Fruit fly (Drosophila melanogaster): ENCODE data around the gene Hus1-like.

Hus1-like gene

DNA sequence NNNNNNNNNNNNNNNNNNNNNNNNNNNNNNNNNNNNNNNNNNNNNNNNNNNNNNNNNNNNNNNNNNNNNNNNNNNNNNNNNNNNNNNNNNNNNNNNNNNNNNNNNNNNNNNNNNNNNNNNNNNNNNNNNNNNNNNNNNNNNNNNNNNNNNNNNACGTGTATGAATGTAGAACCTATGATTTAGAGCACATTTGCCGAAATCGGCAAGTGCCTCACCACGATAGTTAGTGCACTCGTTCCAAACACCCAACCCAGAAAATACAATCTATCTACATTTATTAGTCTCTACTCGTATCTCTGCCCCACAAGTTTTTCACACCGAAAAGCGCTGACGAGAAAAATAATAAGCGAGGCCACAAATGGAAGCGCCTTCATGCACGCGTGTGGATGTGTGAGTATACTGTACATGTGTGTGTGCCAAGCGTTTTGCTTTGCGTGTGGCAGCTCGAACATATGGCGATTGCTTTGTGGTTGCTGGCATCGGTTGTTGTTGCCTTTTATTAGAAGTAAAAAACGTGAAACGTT is 7.7 kb downstream of the Hus1-like start (continued):
- TF ChIP-seq CG9797 (GFP tag; optimal IDR thresholded peaks at IDR 0.05), result no peak
- peak; percentile 94 for TF ChIP-seq CG2199 (GFP tag; IDR thresholded peaks at IDR 0.05)
- no peak for TF ChIP-seq fru (optimal IDR thresholded peaks at IDR 0.05)
- TF ChIP-seq maf-S (GFP tag; optimal IDR thresholded peaks at IDR 0.05), result peak; percentile 17
- TF ChIP-seq Dfd (GFP tag; optimal IDR thresholded peaks at IDR 0.05), result no peak
- peak; percentile 57; the same call in 2 of the 4 replicates for TF ChIP-seq Dll (GFP tag; IDR thresholded peaks at IDR 0.05; ENCODE audit: partially characterized antibody)
- peak; percentile 39 for TF ChIP-seq CG9817 (tag; optimal IDR thresholded peaks at IDR 0.05)
- TF ChIP-seq H2.0 (GFP tag; IDR thresholded peaks at IDR 0.05), result peak; percentile 27; the same call in 1 of the 2 replicates
- no peak for TF ChIP-seq CG13775 (GFP tag; optimal IDR thresholded peaks at IDR 0.05)
- TF ChIP-seq nau (GFP tag; optimal IDR thresholded peaks at IDR 0.05), result no peak
- TF ChIP-seq CG4617 (GFP tag; optimal IDR thresholded peaks at IDR 0.05; ENCODE audit: borderline replicate concordance), result no peak
- peak; percentile 8 for TF ChIP-seq CG9727 (GFP tag; optimal IDR thresholded peaks at IDR 0.05)
- no peak for TF ChIP-seq pzg (GFP tag; optimal IDR thresholded peaks at IDR 0.05)
- TF ChIP-seq CG10959 (GFP tag; IDR thresholded peaks at IDR 0.05), result no peak
- TF ChIP-seq CG15269 (tag; optimal IDR thresholded peaks at IDR 0.05), result peak; percentile 30
- TF ChIP-seq onecut (GFP tag; IDR thresholded peaks at IDR 0.05), result no peak
- peak; percentile 9 for TF ChIP-seq Sry-β (GFP tag; optimal IDR thresholded peaks at IDR 0.05)
- 0 out of 3 replicates have a peak, but pooled peaks have one; percentile 7 for TF ChIP-seq CG2889 (GFP tag; IDR thresholded peaks at IDR 0.05)
- TF ChIP-seq CG12219 (GFP tag; optimal IDR thresholded peaks at IDR 0.05), result peak; percentile 28
- peak; percentile 4 for TF ChIP-seq Hsf (GFP tag; optimal IDR thresholded peaks at IDR 0.05)
- peak; percentile 23 for TF ChIP-seq CG18262 (tag; optimal IDR thresholded peaks at IDR 0.05)
- TF ChIP-seq CG3163 (GFP tag; optimal IDR thresholded peaks at IDR 0.05), result no peak
- TF ChIP-seq CG32772 (GFP tag; IDR thresholded peaks at IDR 0.05), result 0 out of 2 replicates have a peak, but pooled peaks have one; percentile 4
- no peak for TF ChIP-seq CG14667 (GFP tag; IDR thresholded peaks at IDR 0.05)
- no peak for TF ChIP-seq dmrt11E (tag; optimal IDR thresholded peaks at IDR 0.05)
- no peak for TF ChIP-seq phol (tag; optimal IDR thresholded peaks at IDR 0.05)
- TF ChIP-seq CG13624 (GFP tag; optimal IDR thresholded peaks at IDR 0.05), result no peak
- TF ChIP-seq mam (GFP tag; optimal IDR thresholded peaks at IDR 0.05), result no peak
- peak; percentile 27 for TF ChIP-seq CG8388 (GFP tag; optimal IDR thresholded peaks at IDR 0.05)
- no peak for TF ChIP-seq D (optimal IDR thresholded peaks at IDR 0.05)
- TF ChIP-seq D (GFP tag; optimal IDR thresholded peaks at IDR 0.05), result no peak
- no peak for TF ChIP-seq Side (GFP tag; optimal IDR thresholded peaks at IDR 0.05)
- peak; percentile 24; the same call in 1 of the 3 replicates for TF ChIP-seq dysf (GFP tag; IDR thresholded peaks at IDR 0.05)
- TF ChIP-seq CG7372 (GFP tag; IDR thresholded peaks at IDR 0.05), result no peak
- no peak for TF ChIP-seq CG30020 (tag; optimal IDR thresholded peaks at IDR 0.05)
- TF ChIP-seq CG4360 (GFP tag; IDR thresholded peaks at IDR 0.05), result peak; percentile 89
- no peak for TF ChIP-seq Bdp1 (GFP tag; optimal IDR thresholded peaks at IDR 0.05)
- TF ChIP-seq Sox100B (GFP tag; optimal IDR thresholded peaks at IDR 0.05), result no peak
- TF ChIP-seq Dad (GFP tag; optimal IDR thresholded peaks at IDR 0.05), result no peak
- TF ChIP-seq sd (tag; optimal IDR thresholded peaks at IDR 0.05), result no peak
- TF ChIP-seq Xrp1 (GFP tag; IDR thresholded peaks at IDR 0.05), result peak; percentile 48; the same call in 1 of the 2 replicates
- TF ChIP-seq kah (GFP tag; optimal IDR thresholded peaks at IDR 0.05), result no peak
- peak; percentile 34 for TF ChIP-seq CG2120 (GFP tag; optimal IDR thresholded peaks at IDR 0.05)
- TF ChIP-seq CG2678 (tag; optimal IDR thresholded peaks at IDR 0.05), result peak; percentile 40
- TF ChIP-seq hbn (GFP tag; IDR thresholded peaks at IDR 0.05; ENCODE audit: partially characterized antibody), result no peak
- no peak for TF ChIP-seq kni (GFP tag; optimal IDR thresholded peaks at IDR 0.05)
- TF ChIP-seq CG12942 (GFP tag; optimal IDR thresholded peaks at IDR 0.05), result no peak
- no peak for TF ChIP-seq Blimp-1 (GFP tag; optimal IDR thresholded peaks at IDR 0.05)
- no peak for TF ChIP-seq exex (tag; optimal IDR thresholded peaks at IDR 0.05)
- TF ChIP-seq CG18011 (GFP tag; optimal IDR thresholded peaks at IDR 0.05), result no peak
- TF ChIP-seq kay (GFP tag; optimal IDR thresholded peaks at IDR 0.05), result no peak
